Worm (Caenorhabditis elegans) whole organism, young adult: ENCODE results near the gene Y50D4C.6.

Experiments
- B0035.1 ChIP-seq: sonication (generic microtip); optimal IDR thresholded peaks from 2 replicates; lab custom pipeline; 2016; ENCODE audit warnings: missing genetic modification characterization, mild to moderate bottlenecking, missing compliant biosample characterization, missing genotype, missing genetic modification reagents
- F10E7.11 ChIP-seq: sonication (generic microtip); optimal IDR thresholded peaks from 2 replicates; lab custom pipeline; 2017; ENCODE audit warnings: mild to moderate bottlenecking, missing genetic modification characterization, moderate library complexity, missing compliant biosample characterization
- F23B12.7 ChIP-seq: sonication (generic microtip); optimal IDR thresholded peaks from 2 replicates; lab custom pipeline; 2017; ENCODE audit warnings: missing genetic modification characterization, mild to moderate bottlenecking, missing compliant biosample characterization, antibody characterized with exemption, moderate library complexity; ENCODE audit not compliant: insufficient read depth
- F52B5.7 ChIP-seq: sonication (generic microtip); optimal IDR thresholded peaks from 2 replicates; lab custom pipeline; 2016; ENCODE audit warnings: mild to moderate bottlenecking, missing genetic modification characterization, missing compliant biosample characterization
- K12H6.12 ChIP-seq: fragments of 200-800 bp; sonication (Bioruptor generic); optimal IDR thresholded peaks from 2 replicates; lab custom pipeline; 2018; ENCODE audit warnings: mild to moderate bottlenecking, missing genetic modification characterization, missing compliant biosample characterization
- ZK185.1 ChIP-seq: sonication (generic microtip); optimal IDR thresholded peaks from 2 replicates; lab custom pipeline; 2016; ENCODE audit warnings: mild to moderate bottlenecking, missing genetic modification characterization, missing compliant biosample characterization; ENCODE audit not compliant: poor library complexity, severe bottlenecking
- aptf-3 ChIP-seq: fragments of 200-800 bp; sonication (Bioruptor generic); IDR thresholded peaks from 2 replicates; pipeline ENCODE4 v1.3.6; 2022; ENCODE audit warnings: missing genetic modification characterization, missing compliant biosample characterization
- chd-7 ChIP-seq: sonication (generic microtip); optimal IDR thresholded peaks from 2 replicates; lab custom pipeline; 2016; ENCODE audit warnings: mild to moderate bottlenecking, missing genetic modification characterization, moderate library complexity, missing compliant biosample characterization
- egl-44 ChIP-seq: fragments of 200-800 bp; sonication (Bioruptor generic); IDR thresholded peaks from 2 replicates; pipeline ENCODE4 v1.3.6; 2022; ENCODE audit warnings: missing genetic modification reagents, missing genetic modification characterization, missing compliant biosample characterization
- lin-35 ChIP-seq, 3 experiments: fragments of 150-350 bp in 2 of 3; sonication (generic microtip) in 1 of 3; optimal IDR thresholded peaks; 2 replicates each; lab custom pipeline; 2014 to 2018; ENCODE audit warnings: missing biosample characterization in 3 of 3, missing genetic modification characterization in 3 of 3, missing genetic modification reagents in 3 of 3
- madf-8 ChIP-seq: fragments of 200-800 bp; sonication (Bioruptor generic); conservative IDR thresholded peaks from 2 replicates; pipeline ENCODE4 v1.3.6; 2022; ENCODE audit warnings: missing genetic modification reagents, missing genetic modification characterization, missing compliant biosample characterization
- pha-4 ChIP-seq: fragments of 150-350 bp; sonication (generic microtip); optimal IDR thresholded peaks from 2 replicates; lab custom pipeline; 2014; ENCODE audit warnings: missing biosample characterization, missing genetic modification reagents, missing genetic modification characterization
- unc-62 ChIP-seq: fragments of 150-350 bp; optimal IDR thresholded peaks from 2 replicates; lab custom pipeline; 2014; ENCODE audit warnings: missing biosample characterization, missing genetic modification reagents, missing genetic modification characterization

DNA sequence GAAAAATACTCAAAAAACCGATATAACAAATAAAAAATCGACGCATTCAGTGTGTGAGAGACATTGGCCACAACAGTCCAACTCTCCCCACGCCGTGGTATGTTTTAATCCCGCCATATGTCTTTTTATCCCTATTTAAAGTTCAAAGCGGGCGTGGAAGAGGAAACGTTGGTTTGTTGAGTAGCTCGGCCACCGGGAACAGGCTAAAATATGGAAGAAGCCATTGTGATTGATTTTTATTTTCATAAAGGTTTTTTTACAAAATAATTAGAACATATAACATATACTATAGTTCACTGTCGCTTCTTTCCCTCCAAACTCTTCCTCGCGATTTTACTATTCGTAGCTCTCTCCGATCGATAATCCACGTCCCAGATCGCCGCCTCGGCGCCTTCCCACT, 50.6 kb downstream of the Y50D4C.6 start, which contains the start of gene nas-32:
- TF ChIP-seq pha-4 (tag; lab: Kevin White, UChicago) (no peak), F52B5.7 (tag; lab: Kevin White, UChicago) (no peak), F23B12.7 (tag; lab: Kevin White, UChicago) (no peak), chd-7 (no peak), B0035.1 (tag; lab: Kevin White, UChicago) (no peak), F10E7.11 (tag; lab: Kevin White, UChicago) (no peak), lin-35 (GFP tag; optimal IDR thresholded peaks at IDR 0.05; lab: Kevin White, UChicago) (no peak), madf-8 (GFP tag; lab: Robert Waterston, UW) (no peak), aptf-3 (GFP tag; lab: Robert Waterston, UW) (no peak), ZK185.1 (tag; lab: Kevin White, UChicago) (no peak), egl-44 (GFP tag; lab: Robert Waterston, UW) (no peak), unc-62 (GFP tag; lab: Kevin White, UChicago) (no peak), K12H6.12 (tag; lab: Kevin White, UChicago) (no peak)
